Worm (Caenorhabditis elegans) whole organism, L1 larva: Measurements from ENCODE around the gene C55A6.11.

Experiments used
- ets-5 ChIP-seq: fragments of 200-800 bp; sonication (Bioruptor generic); IDR thresholded peaks from 2 replicates; pipeline ENCODE4 v1.3.6; 2022; ENCODE audit warnings: missing genetic modification characterization, missing compliant biosample characterization
- lin-14 ChIP-seq: fragments of 200-800 bp; sonication (Bioruptor generic); optimal IDR thresholded peaks from 2 replicates; lab custom pipeline; 2018; ENCODE audit warnings: mild to moderate bottlenecking, missing genetic modification characterization, moderate library complexity, missing compliant biosample characterization
- mdl-1 ChIP-seq, 2 experiments: fragments of 150-350 bp; optimal IDR thresholded peaks; 2 replicates each; lab custom pipeline; 2014 to 2017; ENCODE audit warnings: missing biosample characterization in 2 of 2, missing genetic modification characterization in 2 of 2, inconsistent platforms in 1 of 2
- snpc-4 ChIP-seq: fragments of 150-350 bp; optimal IDR thresholded peaks from 2 replicates; lab custom pipeline; 2014; ENCODE audit warnings: missing biosample characterization, missing genetic modification characterization
- tbx-2 ChIP-seq: sonication (generic microtip); optimal IDR thresholded peaks from 2 replicates; lab custom pipeline; 2016; ENCODE audit warnings: missing genetic modification characterization, missing compliant biosample characterization
- unc-130 ChIP-seq: fragments of 150-350 bp; optimal IDR thresholded peaks from 2 replicates; lab custom pipeline; 2017; ENCODE audit warnings: missing biosample characterization, missing genetic modification characterization, inconsistent platforms
- unc-62 ChIP-seq: fragments of 150-350 bp; optimal IDR thresholded peaks from 2 replicates; lab custom pipeline; 2014; ENCODE audit warnings: missing biosample characterization, missing genetic modification reagents, missing genetic modification characterization
- unc-86 ChIP-seq: sonication (generic microtip); optimal IDR thresholded peaks from 2 replicates; lab custom pipeline; 2016; ENCODE audit warnings: missing genetic modification characterization, missing compliant biosample characterization

DNA sequence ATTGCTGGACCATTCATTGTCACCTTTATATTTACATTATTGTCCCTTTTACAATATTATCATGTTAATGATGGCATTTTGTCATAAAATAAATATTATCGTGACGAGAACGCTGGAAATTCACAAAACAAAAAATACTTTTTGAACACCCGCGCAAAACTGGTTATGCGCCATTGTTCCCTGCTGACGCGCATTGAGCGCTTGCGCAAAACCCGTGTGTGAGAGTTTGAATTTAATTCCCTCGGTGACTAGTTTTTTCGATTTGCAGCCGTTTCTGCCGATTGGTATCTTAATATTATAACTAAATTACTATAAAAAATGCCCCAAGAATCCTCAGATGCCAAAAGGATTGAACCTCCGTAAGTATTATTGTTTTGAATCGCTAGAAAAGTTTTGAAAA is 1.1 kb downstream of the C55A6.11 start, which contains the start of gene pafo-1:
- TF ChIP-seq mdl-1 (tag; optimal IDR thresholded peaks at IDR 0.05; lab: Kevin White, UChicago) (peak in 1 of 2 experiments; percentile 78), lin-14 (GFP tag; lab: Kevin White, UChicago) (peak; percentile 84), snpc-4 (tag; lab: Kevin White, UChicago) (peak; percentile 83), ets-5 (no peak), unc-86 (peak; percentile 89), unc-62 (GFP tag; lab: Kevin White, UChicago) (no peak), unc-130 (tag; lab: Kevin White, UChicago) (peak; percentile 91), tbx-2 (peak; percentile 92)
